Worm (Caenorhabditis elegans): ENCODE data around the gene npp-23.

Gene npp-23

DNA sequence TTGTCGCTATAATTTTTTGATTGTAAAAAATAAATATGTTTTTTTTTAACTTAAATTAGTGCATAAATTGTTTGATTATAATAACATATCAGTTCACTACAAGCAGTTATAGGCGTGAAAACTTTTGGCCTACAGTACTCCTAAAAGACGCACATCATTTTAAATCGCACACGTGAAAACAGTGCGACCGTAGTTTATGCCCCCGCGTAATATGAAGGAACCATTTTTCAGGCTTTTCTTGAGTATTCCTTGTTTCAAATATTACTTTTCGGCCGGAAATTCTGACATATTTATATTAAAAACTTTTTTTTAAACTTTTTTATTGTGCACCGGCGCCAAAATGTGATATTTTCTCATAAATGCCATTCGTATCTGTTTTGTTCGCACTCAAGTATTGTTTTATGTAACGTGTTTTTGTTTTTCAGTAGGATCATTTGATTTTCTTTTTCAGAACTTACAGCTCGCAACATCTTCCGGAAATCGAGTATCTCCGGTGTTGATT lies 19.1 kb upstream of the npp-23 start, which contains the start of gene oma-1:
TSS of gene oma-1 (plus strand) at position 452 of the 502 bp plus-strand sequence.
- TF ChIP-seq ccch-3 (GFP tag; optimal IDR thresholded peaks at IDR 0.05) = no peak
- peak; percentile 82 for TF ChIP-seq snpc-3.4 (tag; optimal IDR thresholded peaks at IDR 0.05)
- TF ChIP-seq B0019.2 (GFP tag; conservative IDR thresholded peaks at IDR 0.05) = peak; percentile 36; the same call in 1 of the 2 replicates
- TF ChIP-seq D2030.7 (GFP tag; IDR thresholded peaks at IDR 0.05) = peak; percentile 88
- TF ChIP-seq Y56A3A.18 (GFP tag; IDR thresholded peaks at IDR 0.05) = no peak
- TF ChIP-seq ztf-18 (tag; optimal IDR thresholded peaks at IDR 0.05) = peak; percentile 49
- TF ChIP-seq unc-130 (GFP tag; optimal IDR thresholded peaks at IDR 0.05) = peak; percentile 44
- peak; percentile 83 for TF ChIP-seq dpl-1 (GFP tag; optimal IDR thresholded peaks at IDR 0.05)
- peak; percentile 95 for TF ChIP-seq xnd-1 (tag; optimal IDR thresholded peaks at IDR 0.05)
- TF ChIP-seq lsy-27 (tag; optimal IDR thresholded peaks at IDR 0.05; ENCODE audit: borderline replicate concordance, insufficient read depth) = no peak
- TF ChIP-seq efl-1 (GFP tag; optimal IDR thresholded peaks at IDR 0.05) = peak; percentile 95
- 0 out of 2 replicates have a peak, but pooled peaks have one; percentile 13 for TF ChIP-seq ceh-100 (GFP tag; IDR thresholded peaks at IDR 0.05)
- TF ChIP-seq F33H1.4 (GFP tag; IDR thresholded peaks at IDR 0.05) = peak; percentile 95
- TF ChIP-seq F39B2.1 (GFP tag; IDR thresholded peaks at IDR 0.05) = no peak
- TF ChIP-seq lin-35 (GFP tag; optimal IDR thresholded peaks at IDR 0.05) = peak in 1 of 3 experiments; percentile 64
- TF ChIP-seq egl-44 (GFP tag; IDR thresholded peaks at IDR 0.05) = no peak
- peak; percentile 98 for TF ChIP-seq madf-8 (GFP tag; conservative IDR thresholded peaks at IDR 0.05)
- TF ChIP-seq B0035.1 (tag; optimal IDR thresholded peaks at IDR 0.05) = no peak
- TF ChIP-seq Y53G8AR.9 (GFP tag; conservative IDR thresholded peaks at IDR 0.05) = no peak
- TF ChIP-seq chd-7 (tag; optimal IDR thresholded peaks at IDR 0.05) = no peak
- TF ChIP-seq ztf-28 (GFP tag; IDR thresholded peaks at IDR 0.05) = no peak
- no peak for TF ChIP-seq atf-7 (tag; optimal IDR thresholded peaks at IDR 0.05)
- peak; percentile 99 for TF ChIP-seq madf-6 (GFP tag; IDR thresholded peaks at IDR 0.05)
- TF ChIP-seq C17E4.6 (GFP tag; IDR thresholded peaks at IDR 0.05) = 0 out of 2 replicates have a peak, but pooled peaks have one; percentile 14
- TF ChIP-seq tlf-1 (GFP tag; optimal IDR thresholded peaks at IDR 0.05) = peak; percentile 78
- no peak for TF ChIP-seq fkh-3 (tag; optimal IDR thresholded peaks at IDR 0.05)
- no peak for TF ChIP-seq F57C9.4 (tag; optimal IDR thresholded peaks at IDR 0.05)
- TF ChIP-seq lsl-1 (GFP tag; optimal IDR thresholded peaks at IDR 0.05) = peak; percentile 99
- peak; percentile 56; the same call in 1 of the 2 replicates for TF ChIP-seq attf-3 (GFP tag; conservative IDR thresholded peaks at IDR 0.05)
- TF ChIP-seq ceh-91 (GFP tag; IDR thresholded peaks at IDR 0.05) = peak; percentile 91
- peak; percentile 88 for TF ChIP-seq F49E8.2 (tag; optimal IDR thresholded peaks at IDR 0.05; ENCODE audit: insufficient read depth)
- TF ChIP-seq B0261.1 (tag; optimal IDR thresholded peaks at IDR 0.05) = no peak
- TF ChIP-seq rcor-1 (GFP tag; IDR thresholded peaks at IDR 0.05) = peak; percentile 65; the same call in 1 of the 2 replicates
- TF ChIP-seq let-526 (GFP tag; IDR thresholded peaks at IDR 0.05) = no peak
- TF ChIP-seq snpc-4 (GFP tag; optimal IDR thresholded peaks at IDR 0.05) = no peak
- TF ChIP-seq snpc-4 (tag; optimal IDR thresholded peaks at IDR 0.05) = peak in 2 of 4 experiments; percentile 10 to 36
- TF ChIP-seq K12H6.12 (tag; optimal IDR thresholded peaks at IDR 0.05) = no peak
- TF ChIP-seq Y95B8A.8 (GFP tag; IDR thresholded peaks at IDR 0.05) = 0 out of 2 replicates have a peak, but pooled peaks have one; percentile 41
- TF ChIP-seq lin-40 (tag; optimal IDR thresholded peaks at IDR 0.05) = no peak
